Fruit fly (Drosophila melanogaster): ENCODE results near the gene koko.

dm6 chr3R:18361694-18362093, 41.1 kb upstream of the koko start, which contains the start of gene hmw:
- no peak for TF ChIP-seq acj6 (GFP tag; optimal IDR thresholded peaks at IDR 0.05)
- TF ChIP-seq esn (GFP tag; optimal IDR thresholded peaks at IDR 0.05) = no peak
- no peak for TF ChIP-seq CG10631 (GFP tag; optimal IDR thresholded peaks at IDR 0.05)
- no peak for TF ChIP-seq CG4318 (GFP tag; optimal IDR thresholded peaks at IDR 0.05)
- TF ChIP-seq CG6163 (GFP tag; IDR thresholded peaks at IDR 0.05) = no peak
- TF ChIP-seq Sox15 (GFP tag; optimal IDR thresholded peaks at IDR 0.05) = no peak
- no peak for TF ChIP-seq Hr4 (GFP tag; optimal IDR thresholded peaks at IDR 0.05)
- TF ChIP-seq ss (GFP tag; optimal IDR thresholded peaks at IDR 0.05) = no peak
